Fruit fly (Drosophila melanogaster): ENCODE results near the gene CG31111.

The CG31111 gene

dm6 chr3R:25033142-25033586 is 22.8 kb downstream of the CG31111 start, which contains the start of gene Smg6 (continued):
- TF ChIP-seq CG2875 (GFP tag; optimal IDR thresholded peaks at IDR 0.05) (no peak), trem (tag; optimal IDR thresholded peaks at IDR 0.05) (peak; percentile 61), unc-4 (GFP tag; IDR thresholded peaks at IDR 0.05; ENCODE audit: partially characterized antibody) (0 out of 2 replicates have a peak, but pooled peaks have one; percentile 20), Dll (GFP tag; IDR thresholded peaks at IDR 0.05; ENCODE audit: partially characterized antibody) (peak; percentile 30; the same call in 1 of the 4 replicates), Dref (GFP tag; IDR thresholded peaks at IDR 0.05) (peak; percentile 27; the same call in 1 of the 2 replicates), Med (GFP tag) (peak; percentile 70), Myb (GFP tag; optimal IDR thresholded peaks at IDR 0.05) (peak; percentile 59), chm (GFP tag; IDR thresholded peaks at IDR 0.05) (0 out of 2 replicates have a peak, but pooled peaks have one; percentile 10), chinmo (GFP tag; IDR thresholded peaks at IDR 0.05; ENCODE audit: partially characterized antibody) (no peak), Sry-β (GFP tag; optimal IDR thresholded peaks at IDR 0.05) (no peak), CTCF (GFP tag; optimal IDR thresholded peaks at IDR 0.05) (peak; percentile 17), gsb-n (tag; optimal IDR thresholded peaks at IDR 0.05) (no peak), Max (GFP tag; optimal IDR thresholded peaks at IDR 0.05) (peak; percentile 12), ftz-f1 (GFP tag; optimal IDR thresholded peaks at IDR 0.05) (peak; percentile 94), CG2199 (GFP tag; IDR thresholded peaks at IDR 0.05) (0 out of 3 replicates have a peak, but pooled peaks have one; percentile 34), CG14710 (tag; optimal IDR thresholded peaks at IDR 0.05) (peak; percentile 49), CG4360 (GFP tag; IDR thresholded peaks at IDR 0.05) (peak; percentile 93), CHES-1-like (GFP tag; optimal IDR thresholded peaks at IDR 0.05) (peak; percentile 57), amos (GFP tag; IDR thresholded peaks at IDR 0.05; ENCODE audit: partially characterized antibody) (peak; percentile 31; the same call in 1 of the 2 replicates), Lhr (GFP tag; optimal IDR thresholded peaks at IDR 0.05) (no peak), tgo (GFP tag; IDR thresholded peaks at IDR 0.05) (no peak), CG17186 (GFP tag; optimal IDR thresholded peaks at IDR 0.05) (peak; percentile 59), Bgb (GFP tag; IDR thresholded peaks at IDR 0.05; ENCODE audit: partially characterized antibody) (peak; percentile 20; the same call in 1 of the 2 replicates), BEAF-32 (GFP tag; optimal IDR thresholded peaks at IDR 0.05) (peak; percentile 39), lab (GFP tag; optimal IDR thresholded peaks at IDR 0.05) (no peak), Sry-δ (GFP tag; optimal IDR thresholded peaks at IDR 0.05) (peak; percentile 45), Deaf1 (tag; optimal IDR thresholded peaks at IDR 0.05) (no peak), E2f2 (GFP tag; IDR thresholded peaks at IDR 0.05) (peak; percentile 96), CG12659 (GFP tag; optimal IDR thresholded peaks at IDR 0.05) (peak; percentile 1), CG13287 (GFP tag; IDR thresholded peaks at IDR 0.05; ENCODE audit: partially characterized antibody) (peak; percentile 52)

DNA sequence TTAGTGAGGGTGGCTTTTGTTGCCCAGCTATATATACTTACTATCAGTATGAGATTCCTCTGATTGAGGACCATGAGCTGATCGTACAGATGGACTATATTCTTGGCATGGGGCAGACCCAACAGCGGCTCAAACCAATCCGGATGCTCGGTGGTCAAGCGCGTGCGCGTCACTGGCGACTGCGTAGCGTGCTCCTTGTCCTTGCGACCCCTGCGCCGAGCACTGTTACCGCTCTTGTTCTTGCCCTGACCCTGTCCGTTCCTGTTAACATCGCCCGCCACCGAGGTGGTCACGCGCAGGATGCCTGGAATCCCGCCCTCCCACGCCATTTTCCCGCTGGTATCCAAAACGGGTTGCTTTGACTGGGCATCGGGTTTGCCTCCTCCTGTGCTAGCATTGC is 23.3 kb downstream of the CG31111 start:
- TF ChIP-seq z (GFP tag; IDR thresholded peaks at IDR 0.05) (0 out of 3 replicates have a peak, but pooled peaks have one; percentile 21), CG11695 (GFP tag; IDR thresholded peaks at IDR 0.05) (0 out of 3 replicates have a peak, but pooled peaks have one; percentile 16), Gug (GFP tag; IDR thresholded peaks at IDR 0.05) (no peak), CG7372 (GFP tag; IDR thresholded peaks at IDR 0.05) (no peak), Ets65A (GFP tag) (peak; percentile 50), pan (optimal IDR thresholded peaks at IDR 0.05) (no peak), pan (GFP tag; optimal IDR thresholded peaks at IDR 0.05 in 1 of 2, IDR thresholded peaks at IDR 0.05 in 1 of 2) (peak in 1 of 2 experiments; percentile 20), eve (GFP tag; optimal IDR thresholded peaks at IDR 0.05) (no peak), nom (GFP tag; optimal IDR thresholded peaks at IDR 0.05) (no peak), tap (tag; optimal IDR thresholded peaks at IDR 0.05) (no peak), Spps (tag; optimal IDR thresholded peaks at IDR 0.05) (no peak), ewg (GFP tag; optimal IDR thresholded peaks at IDR 0.05) (peak; percentile 93), seq (GFP tag; IDR thresholded peaks at IDR 0.05) (no peak), br (optimal IDR thresholded peaks at IDR 0.05) (no peak), sens-2 (GFP tag; IDR thresholded peaks at IDR 0.05) (no peak), Atf3 (GFP tag; optimal IDR thresholded peaks at IDR 0.05) (no peak), CG2116 (GFP tag; optimal IDR thresholded peaks at IDR 0.05) (no peak), bowl (GFP tag; IDR thresholded peaks at IDR 0.05) (no peak), Nf-YB (GFP tag; optimal IDR thresholded peaks at IDR 0.05) (no peak), onecut (GFP tag; IDR thresholded peaks at IDR 0.05) (no peak), sqz (GFP tag; optimal IDR thresholded peaks at IDR 0.05) (no peak), CG10209 (GFP tag; optimal IDR thresholded peaks at IDR 0.05) (no peak)
